Worm (Caenorhabditis elegans) whole organism, L4 larva: ENCODE data around the gene aldo-2.

ENCODE experiments used
- F26F4.8 ChIP-seq: fragments of 200-800 bp; sonication (Bioruptor generic); conservative IDR thresholded peaks from 2 replicates; pipeline ENCODE4 v1.3.6; 2022; ENCODE audit warnings: missing genetic modification characterization, missing compliant biosample characterization
- T20F7.1 ChIP-seq: fragments of 200-800 bp; sonication (Bioruptor generic); optimal IDR thresholded peaks from 2 replicates; lab custom pipeline; 2018; ENCODE audit warnings: mild to moderate bottlenecking, missing genetic modification characterization, missing compliant biosample characterization
- Y48G9A.11 ChIP-seq: fragments of 200-800 bp; sonication (Bioruptor generic); IDR thresholded peaks from 2 replicates; pipeline ENCODE4 v1.3.6; 2022; ENCODE audit warnings: missing genetic modification reagents, missing genetic modification characterization, missing compliant biosample characterization
- Y5F2A.4 ChIP-seq: fragments of 200-800 bp; sonication (Bioruptor generic); optimal IDR thresholded peaks from 2 replicates; lab custom pipeline; 2018; ENCODE audit warnings: mild to moderate bottlenecking, missing genetic modification characterization, missing compliant biosample characterization
- Y75B8A.6 ChIP-seq: fragments of 200-800 bp; sonication (Bioruptor generic); IDR thresholded peaks from 2 replicates; pipeline ENCODE4 v1.3.6; 2022; ENCODE audit warnings: missing genetic modification reagents, missing genetic modification characterization, missing compliant biosample characterization
- aly-2 ChIP-seq: sonication (generic microtip); optimal IDR thresholded peaks from 2 replicates; lab custom pipeline; 2018; ENCODE audit warnings: missing biosample characterization, missing genetic modification characterization
- attf-4 ChIP-seq: sonication (generic microtip); optimal IDR thresholded peaks from 3 replicates; lab custom pipeline; 2017; ENCODE audit warnings: missing biosample characterization, missing genetic modification characterization
- ceh-32 ChIP-seq: sonication (generic microtip); optimal IDR thresholded peaks from 2 replicates; lab custom pipeline; 2016; ENCODE audit warnings: mild to moderate bottlenecking, missing genetic modification characterization, missing compliant biosample characterization; ENCODE audit not compliant: poor library complexity
- ceh-82 ChIP-seq: sonication (generic microtip); optimal IDR thresholded peaks from 2 replicates; lab custom pipeline; 2017; ENCODE audit warnings: missing biosample characterization, missing genetic modification characterization
- ctbp-1 ChIP-seq: fragments of 200-800 bp; sonication (Bioruptor generic); IDR thresholded peaks from 2 replicates; pipeline ENCODE4 v1.3.6; 2022; ENCODE audit warnings: missing genetic modification reagents, missing genetic modification characterization, missing compliant biosample characterization
- daf-19 ChIP-seq: fragments of 200-800 bp; sonication (Bioruptor generic); conservative IDR thresholded peaks from 2 replicates; pipeline ENCODE4 v1.3.6; 2022; ENCODE audit warnings: missing genetic modification characterization, missing compliant biosample characterization
- dmd-8 ChIP-seq: fragments of 200-800 bp; sonication (Bioruptor generic); IDR thresholded peaks from 2 replicates; pipeline ENCODE4 v1.3.6; 2022; ENCODE audit warnings: missing genetic modification characterization, missing compliant biosample characterization
- dpl-1 ChIP-seq: fragments of 150-350 bp; optimal IDR thresholded peaks from 2 replicates; lab custom pipeline; 2014; ENCODE audit warnings: missing biosample characterization, missing genetic modification reagents, missing genetic modification characterization
- dve-1 ChIP-seq: sonication (generic microtip); optimal IDR thresholded peaks from 2 replicates; lab custom pipeline; 2017; ENCODE audit warnings: antibody characterized with exemption, mild to moderate bottlenecking, missing genetic modification characterization, missing compliant biosample characterization; ENCODE audit not compliant: insufficient read depth
- egl-43 ChIP-seq: fragments of 200-800 bp; sonication (Bioruptor generic); IDR thresholded peaks from 2 replicates; pipeline ENCODE4 v1.3.6; 2022; ENCODE audit warnings: missing genetic modification reagents, missing genetic modification characterization, missing compliant biosample characterization
- fkh-10 ChIP-seq: fragments of 150-350 bp; optimal IDR thresholded peaks from 2 replicates; lab custom pipeline; 2014; ENCODE audit warnings: missing biosample characterization, missing genetic modification reagents, missing genetic modification characterization
- hif-1 ChIP-seq, 2 experiments: sonication (generic microtip); optimal IDR thresholded peaks; 2 replicates each; lab custom pipeline; 2016 to 2017; ENCODE audit warnings: missing compliant biosample characterization in 2 of 2, missing genetic modification characterization in 2 of 2, missing genetic modification reagents in 2 of 2, missing genotype in 2 of 2, mild to moderate bottlenecking in 1 of 2
- hlh-30 ChIP-seq: sonication (generic microtip); optimal IDR thresholded peaks from 2 replicates; lab custom pipeline; 2017; ENCODE audit warnings: antibody characterized with exemption, mild to moderate bottlenecking, missing genetic modification characterization, missing compliant biosample characterization; ENCODE audit not compliant: insufficient read depth
- lin-15B ChIP-seq: fragments of 150-350 bp; sonication (generic microtip); optimal IDR thresholded peaks from 3 replicates; lab custom pipeline; 2014; ENCODE audit warnings: missing biosample characterization, missing genetic modification characterization
- lin-29 ChIP-seq: fragments of 200-800 bp; sonication (Bioruptor generic); IDR thresholded peaks from 2 replicates; pipeline ENCODE4 v1.3.6; 2022; ENCODE audit warnings: missing genetic modification reagents, missing genetic modification characterization, missing compliant biosample characterization
- lir-3 ChIP-seq: sonication (generic microtip); optimal IDR thresholded peaks from 2 replicates; lab custom pipeline; 2016; ENCODE audit warnings: mild to moderate bottlenecking, missing genetic modification characterization, missing compliant biosample characterization
- lsy-2 ChIP-seq, 2 experiments: fragments of 150-350 bp in 1 of 2; sonication (generic microtip) in 1 of 2; optimal IDR thresholded peaks; 2 replicates each; lab custom pipeline; 2014 to 2017; ENCODE audit warnings: missing biosample characterization in 2 of 2, missing genetic modification characterization in 2 of 2
- madf-5 ChIP-seq, 2 experiments: fragments of 200-800 bp; sonication (Bioruptor generic); IDR thresholded peaks; 2 replicates each; pipeline ENCODE4 v1.3.6; 2022; ENCODE audit warnings: missing compliant biosample characterization in 2 of 2, missing genetic modification characterization in 2 of 2
- madf-9 ChIP-seq: fragments of 200-800 bp; sonication (Bioruptor generic); conservative IDR thresholded peaks from 2 replicates; pipeline ENCODE4 v1.3.6; 2022; ENCODE audit warnings: missing genetic modification reagents, missing genetic modification characterization, missing compliant biosample characterization
- mes-2 ChIP-seq: sonication (generic microtip); optimal IDR thresholded peaks from 2 replicates; lab custom pipeline; 2016; ENCODE audit warnings: missing genotype, mild to moderate bottlenecking, missing genetic modification characterization, missing compliant biosample characterization; ENCODE audit not compliant: poor library complexity, severe bottlenecking
- mxl-2 ChIP-seq: fragments of 200-800 bp; sonication (Bioruptor generic); conservative IDR thresholded peaks from 2 replicates; pipeline ENCODE4 v1.3.6; 2022; ENCODE audit warnings: missing genetic modification reagents, missing genetic modification characterization, missing compliant biosample characterization
- mxl-3 ChIP-seq: fragments of 200-800 bp; sonication (Bioruptor generic); optimal IDR thresholded peaks from 2 replicates; lab custom pipeline; 2018; ENCODE audit warnings: mild to moderate bottlenecking, missing genetic modification characterization, missing compliant biosample characterization
- nhr-10 ChIP-seq: fragments of 150-350 bp; optimal IDR thresholded peaks from 2 replicates; lab custom pipeline; 2014; ENCODE audit warnings: missing biosample characterization, missing genetic modification characterization
- nhr-28 ChIP-seq: fragments of 150-350 bp; optimal IDR thresholded peaks from 2 replicates; lab custom pipeline; 2014; ENCODE audit warnings: missing biosample characterization, missing genetic modification characterization
- nhr-42 ChIP-seq: fragments of 200-800 bp; sonication (Bioruptor generic); IDR thresholded peaks from 2 replicates; pipeline ENCODE4 v1.3.6; 2022; ENCODE audit warnings: missing genetic modification characterization, missing compliant biosample characterization
- nhr-48 ChIP-seq: sonication (generic microtip); optimal IDR thresholded peaks from 2 replicates; lab custom pipeline; 2016; ENCODE audit warnings: mild to moderate bottlenecking, missing genetic modification characterization, missing compliant biosample characterization
- nhr-6 ChIP-seq: fragments of 150-350 bp; optimal IDR thresholded peaks from 2 replicates; lab custom pipeline; 2014; ENCODE audit warnings: missing biosample characterization, missing genetic modification characterization
- nhr-76 ChIP-seq: fragments of 150-350 bp; optimal IDR thresholded peaks from 2 replicates; lab custom pipeline; 2014; ENCODE audit warnings: missing biosample characterization, missing genetic modification characterization
- nhr-77 ChIP-seq: fragments of 150-350 bp; optimal IDR thresholded peaks from 2 replicates; lab custom pipeline; 2014; ENCODE audit warnings: missing biosample characterization, missing genetic modification characterization
- php-3 ChIP-seq: fragments of 200-800 bp; sonication (Bioruptor generic); IDR thresholded peaks from 2 replicates; pipeline ENCODE4 v1.3.6; 2022; ENCODE audit warnings: missing genetic modification reagents, missing genetic modification characterization, missing compliant biosample characterization
- saeg-2 ChIP-seq: fragments of 200-800 bp; sonication (Bioruptor generic); IDR thresholded peaks from 2 replicates; pipeline ENCODE4 v1.3.6; 2022; ENCODE audit warnings: missing genetic modification reagents, missing genetic modification characterization, missing compliant biosample characterization
- sdz-12 ChIP-seq: fragments of 200-800 bp; sonication (Bioruptor generic); optimal IDR thresholded peaks from 2 replicates; lab custom pipeline; 2018; ENCODE audit warnings: mild to moderate bottlenecking, missing genetic modification characterization, missing compliant biosample characterization
- set-16 ChIP-seq: fragments of 200-800 bp; sonication (Bioruptor generic); IDR thresholded peaks from 2 replicates; pipeline ENCODE4 v1.3.6; 2022; ENCODE audit warnings: missing genetic modification reagents, missing genetic modification characterization, missing compliant biosample characterization
- snpc-1.2 ChIP-seq: fragments of 200-800 bp; sonication (Bioruptor generic); IDR thresholded peaks from 2 replicates; pipeline ENCODE4 v1.3.6; 2022; ENCODE audit warnings: missing genetic modification reagents, missing genetic modification characterization, missing compliant biosample characterization
- spr-3 ChIP-seq: fragments of 200-800 bp; sonication (Bioruptor generic); optimal IDR thresholded peaks from 2 replicates; lab custom pipeline; 2018; ENCODE audit warnings: mild to moderate bottlenecking, missing genetic modification characterization, missing compliant biosample characterization
- tag-97 ChIP-seq: fragments of 200-800 bp; sonication (Bioruptor generic); IDR thresholded peaks from 2 replicates; pipeline ENCODE4 v1.3.6; 2022; ENCODE audit warnings: missing genetic modification characterization, missing compliant biosample characterization
- tra-1 ChIP-seq: fragments of 200-800 bp; sonication (Bioruptor generic); IDR thresholded peaks from 2 replicates; pipeline ENCODE4 v1.3.6; 2022; ENCODE audit warnings: missing genetic modification reagents, missing genetic modification characterization, missing compliant biosample characterization
- unc-130 ChIP-seq: sonication (generic microtip); optimal IDR thresholded peaks from 2 replicates; lab custom pipeline; 2016; ENCODE audit warnings: missing genetic modification reagents, missing genetic modification characterization, missing compliant biosample characterization
- unc-39 ChIP-seq: sonication (generic microtip); optimal IDR thresholded peaks from 2 replicates; lab custom pipeline; 2017; ENCODE audit warnings: missing biosample characterization, missing genetic modification characterization
- unc-62 ChIP-seq, 3 experiments: fragments of 150-350 bp in 1 of 3; sonication (generic microtip); optimal IDR thresholded peaks in 2 of 3; peaks in 1 of 3; 1 replicate in 1 of 3; 2 replicates in 2 of 3; lab custom pipeline; 2014 to 2017; ENCODE audit warnings: missing biosample characterization in 3 of 3, missing genetic modification characterization in 3 of 3, missing genetic modification reagents in 3 of 3, missing genotype in 1 of 3
- vab-7 ChIP-seq: fragments of 200-800 bp; sonication (Bioruptor generic); IDR thresholded peaks from 2 replicates; pipeline ENCODE4 v1.3.6; 2022; ENCODE audit warnings: missing genetic modification reagents, missing genetic modification characterization, missing compliant biosample characterization
- zag-1 ChIP-seq: fragments of 150-350 bp; optimal IDR thresholded peaks from 2 replicates; lab custom pipeline; 2014; ENCODE audit warnings: missing biosample characterization, missing genetic modification characterization
- zfp-2 ChIP-seq: sonication (generic microtip); optimal IDR thresholded peaks from 2 replicates; lab custom pipeline; 2016; ENCODE audit warnings: mild to moderate bottlenecking, missing genetic modification characterization, missing compliant biosample characterization
- zfp-3 ChIP-seq: fragments of 200-800 bp; sonication (Bioruptor generic); conservative IDR thresholded peaks from 2 replicates; pipeline ENCODE4 v1.3.6; 2022; ENCODE audit warnings: missing genetic modification reagents, missing genetic modification characterization, missing compliant biosample characterization
- zip-11 ChIP-seq: fragments of 200-800 bp; sonication (Bioruptor generic); IDR thresholded peaks from 2 replicates; pipeline ENCODE4 v1.3.6; 2022; ENCODE audit warnings: missing genetic modification characterization, missing compliant biosample characterization
- ztf-11 ChIP-seq: fragments of 150-350 bp; optimal IDR thresholded peaks from 2 replicates; lab custom pipeline; 2014; ENCODE audit warnings: missing biosample characterization, missing genetic modification characterization

The aldo-2 gene

DNA sequence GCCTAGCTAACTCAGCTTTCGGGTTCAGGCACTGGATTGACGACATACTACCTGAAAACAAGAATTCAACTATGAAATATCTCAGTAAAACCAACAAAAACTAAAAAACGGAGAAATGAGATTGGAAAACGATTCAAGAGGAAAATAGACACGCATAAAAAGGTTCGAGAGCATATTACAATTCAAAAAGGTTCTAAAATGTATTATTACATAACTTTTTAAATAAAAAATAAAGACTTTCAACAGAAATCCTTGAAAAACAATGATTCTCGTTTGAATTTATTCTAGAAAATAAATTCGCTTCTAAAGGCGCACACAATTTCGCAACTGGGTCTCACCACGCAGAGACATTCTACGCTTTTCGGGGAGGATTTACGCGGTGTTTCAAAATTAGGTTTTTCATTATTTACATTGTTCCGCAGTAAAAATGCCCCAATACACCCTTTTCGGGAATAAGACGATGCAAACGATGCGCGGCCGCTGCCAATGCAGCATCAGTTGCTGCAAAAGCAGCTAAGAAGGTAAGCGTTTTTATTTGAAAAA is 20.7 kb downstream of the aldo-2 start, which contains the start of the genes cct-6 and alh-9 (continued):
- TF ChIP-seq zfp-3 (no peak; the same call in 1 of the 2 replicates), spr-3 (GFP tag; lab: Kevin White, UChicago) (no peak), aly-2 (tag; lab: Kevin White, UChicago) (no peak), egl-43 (GFP tag; lab: Robert Waterston, UW) (no peak), dmd-8 (GFP tag; lab: Robert Waterston, UW) (no peak), sdz-12 (GFP tag; lab: Kevin White, UChicago) (no peak), zfp-2 (tag; lab: Kevin White, UChicago) (no peak), fkh-10 (GFP tag; lab: Kevin White, UChicago) (no peak), tra-1 (GFP tag; lab: Robert Waterston, UW) (no peak), daf-19 (no peak), unc-39 (tag; lab: Kevin White, UChicago) (no peak), nhr-10 (tag; lab: Kevin White, UChicago) (no peak), nhr-6 (tag; lab: Kevin White, UChicago) (peak; percentile 81), unc-62 (GFP tag; optimal IDR thresholded peaks at IDR 0.05 in 1 of 2; lab: Kevin White, UChicago) (no peak), unc-62 (tag; optimal IDR thresholded peaks at IDR 0.05; lab: Kevin White, UChicago) (no peak), lir-3 (tag; lab: Kevin White, UChicago) (no peak), Y48G9A.11 (no peak), madf-9 (no peak), attf-4 (tag; lab: Kevin White, UChicago) (no peak), mes-2 (tag; lab: Kevin White, UChicago) (peak; percentile 92), vab-7 (GFP tag; lab: Robert Waterston, UW) (no peak), Y75B8A.6 (GFP tag; lab: Robert Waterston, UW) (no peak), set-16 (GFP tag; lab: Robert Waterston, UW) (no peak), lsy-2 (tag; optimal IDR thresholded peaks at IDR 0.05; lab: Kevin White, UChicago) (peak in 1 of 2 experiments; percentile 94), ctbp-1 (no peak), snpc-1.2 (GFP tag; lab: Robert Waterston, UW) (no peak), zip-11 (GFP tag; lab: Robert Waterston, UW) (no peak), unc-130 (GFP tag; lab: Kevin White, UChicago) (peak; percentile 40), T20F7.1 (GFP tag; lab: Kevin White, UChicago) (no peak), lin-15B (tag; lab: Kevin White, UChicago) (no peak), ceh-82 (no peak), nhr-77 (tag; lab: Kevin White, UChicago) (peak; percentile 66), saeg-2 (GFP tag; lab: Robert Waterston, UW) (no peak), madf-5 (GFP tag; IDR thresholded peaks at IDR 0.05; lab: Robert Waterston, UW) (no peak), mxl-3 (GFP tag; lab: Kevin White, UChicago) (no peak), mxl-2 (GFP tag; lab: Robert Waterston, UW) (no peak), hlh-30 (peak; percentile 58), php-3 (GFP tag; lab: Robert Waterston, UW) (no peak), hif-1 (tag; optimal IDR thresholded peaks at IDR 0.05; lab: Kevin White, UChicago) (peak in 1 of 2 experiments; percentile 59), lin-29 (GFP tag; lab: Robert Waterston, UW) (no peak), F26F4.8 (no peak), nhr-48 (tag; lab: Kevin White, UChicago) (no peak), ceh-32 (no peak), Y5F2A.4 (GFP tag; lab: Kevin White, UChicago) (no peak), dve-1 (tag; lab: Kevin White, UChicago) (peak; percentile 79), zag-1 (tag; lab: Kevin White, UChicago) (no peak), nhr-42 (GFP tag; lab: Robert Waterston, UW) (no peak), tag-97 (GFP tag; lab: Robert Waterston, UW) (no peak), dpl-1 (GFP tag; lab: Kevin White, UChicago) (peak; percentile 96), nhr-76 (no peak), nhr-28 (peak; percentile 49), ztf-11 (tag; lab: Kevin White, UChicago) (no peak)
